Fruit fly (Drosophila melanogaster) whole organism, prepupa: ENCODE results near the gene PIP82.

ENCODE experiments used
- Blimp-1 ChIP-seq: fragments of 200-800 bp; sonication (Bioruptor generic); optimal IDR thresholded peaks from 3 replicates; lab custom pipeline; 2017; ENCODE audit warnings: missing biosample characterization, missing genetic modification characterization, mild to moderate bottlenecking, moderate library complexity, missing genetic modification reagents
- CG10631 ChIP-seq: fragments of 200-800 bp; sonication (Bioruptor generic); optimal IDR thresholded peaks from 2 replicates; lab custom pipeline; 2016; ENCODE audit warnings: missing biosample characterization, missing genetic modification characterization
- CG10669 ChIP-seq: fragments of 200-800 bp; sonication (Bioruptor generic); optimal IDR thresholded peaks from 3 replicates; lab custom pipeline; 2018; ENCODE audit warnings: missing biosample characterization, mild to moderate bottlenecking, missing genetic modification characterization, moderate library complexity
- CG11294 ChIP-seq: fragments of 200-800 bp; sonication (Bioruptor generic); IDR thresholded peaks from 2 replicates; pipeline ENCODE4 v1.3.6; 2022; ENCODE audit warnings: missing biosample characterization, missing genetic modification characterization
- CG11762 ChIP-seq: fragments of 200-800 bp; sonication (Bioruptor generic); optimal IDR thresholded peaks from 3 replicates; lab custom pipeline; 2016; ENCODE audit warnings: missing biosample characterization, missing genetic modification characterization; ENCODE audit not compliant: insufficient read depth
- CG11902 ChIP-seq: fragments of 200-800 bp; sonication (Bioruptor generic); optimal IDR thresholded peaks from 3 replicates; lab custom pipeline; 2016; ENCODE audit warnings: missing biosample characterization, missing genetic modification characterization
- CG1621 ChIP-seq: fragments of 200-800 bp; sonication (Bioruptor generic); optimal IDR thresholded peaks from 3 replicates; lab custom pipeline; 2018; ENCODE audit warnings: missing biosample characterization, mild to moderate bottlenecking, missing genetic modification characterization
- CG16779 ChIP-seq: fragments of 200-800 bp; sonication (Bioruptor generic); optimal IDR thresholded peaks from 3 replicates; lab custom pipeline; 2017; ENCODE audit warnings: missing biosample characterization, mild to moderate bottlenecking, missing genetic modification characterization
- CG3032 ChIP-seq: fragments of 200-800 bp; optimal IDR thresholded peaks from 2 replicates; lab custom pipeline; 2019; ENCODE audit warnings: missing biosample characterization, mild to moderate bottlenecking, missing genetic modification characterization, moderate library complexity
- CG31627 ChIP-seq: fragments of 200-800 bp; sonication (Bioruptor generic); optimal IDR thresholded peaks from 3 replicates; lab custom pipeline; 2016; ENCODE audit warnings: missing biosample characterization, missing genetic modification characterization
- CG32006 ChIP-seq: fragments of 200-800 bp; sonication (Bioruptor generic); optimal IDR thresholded peaks from 3 replicates; lab custom pipeline; 2017; ENCODE audit warnings: missing biosample characterization, mild to moderate bottlenecking, missing genetic modification characterization
- CG34406 ChIP-seq: fragments of 200-800 bp; sonication (Bioruptor generic); optimal IDR thresholded peaks from 3 replicates; lab custom pipeline; 2016; ENCODE audit warnings: missing biosample characterization, missing genetic modification characterization
- CG3919 ChIP-seq: fragments of 200-800 bp; sonication (Bioruptor generic); optimal IDR thresholded peaks from 3 replicates; lab custom pipeline; 2016; ENCODE audit warnings: missing biosample characterization, missing genetic modification characterization
- CG4318 ChIP-seq: fragments of 200-800 bp; sonication (Bioruptor generic); optimal IDR thresholded peaks from 3 replicates; lab custom pipeline; 2017; ENCODE audit warnings: missing biosample characterization, mild to moderate bottlenecking, missing genetic modification characterization
- CG6163 ChIP-seq: fragments of 200-800 bp; sonication (Bioruptor generic); IDR thresholded peaks from 3 replicates; pipeline ENCODE4 v1.3.6; 2022; ENCODE audit warnings: missing biosample characterization, missing genetic modification characterization
- CG6792 ChIP-seq: fragments of 200-800 bp; sonication (Bioruptor generic); optimal IDR thresholded peaks from 3 replicates; lab custom pipeline; 2016; ENCODE audit warnings: missing biosample characterization, missing genetic modification characterization
- CG6808 ChIP-seq: fragments of 200-800 bp; sonication (Bioruptor generic); optimal IDR thresholded peaks from 3 replicates; lab custom pipeline; 2017; ENCODE audit warnings: missing biosample characterization, missing genetic modification characterization, mild to moderate bottlenecking, moderate library complexity, missing genetic modification reagents
- CG6854 ChIP-seq: fragments of 200-800 bp; sonication (Bioruptor generic); optimal IDR thresholded peaks from 2 replicates; lab custom pipeline; 2017; ENCODE audit warnings: missing biosample characterization, mild to moderate bottlenecking, missing genetic modification characterization
- CG7368 ChIP-seq: fragments of 200-800 bp; sonication (Bioruptor generic); optimal IDR thresholded peaks from 3 replicates; lab custom pipeline; 2016; ENCODE audit warnings: missing biosample characterization, missing genetic modification characterization
- CG8319 ChIP-seq: fragments of 200-800 bp; sonication (Bioruptor generic); optimal IDR thresholded peaks from 3 replicates; lab custom pipeline; 2016; ENCODE audit warnings: missing biosample characterization, missing genetic modification characterization
- CG8632 ChIP-seq: fragments of 200-800 bp; sonication (Bioruptor generic); optimal IDR thresholded peaks from 3 replicates; lab custom pipeline; 2016; ENCODE audit warnings: missing biosample characterization, missing genetic modification characterization
- CG9139 ChIP-seq: fragments of 200-800 bp; sonication (Bioruptor generic); optimal IDR thresholded peaks from 3 replicates; lab custom pipeline; 2017; ENCODE audit warnings: missing biosample characterization, mild to moderate bottlenecking, missing genetic modification characterization
- Ets21C ChIP-seq: fragments of 200-800 bp; sonication (Bioruptor generic); optimal IDR thresholded peaks from 3 replicates; lab custom pipeline; 2016; ENCODE audit warnings: missing biosample characterization, missing genetic modification characterization
- Ets96B ChIP-seq: fragments of 200-800 bp; optimal IDR thresholded peaks from 2 replicates; lab custom pipeline; 2019; ENCODE audit warnings: missing biosample characterization, mild to moderate bottlenecking, missing genetic modification characterization, moderate library complexity
- Gug ChIP-seq: fragments of 200-800 bp; sonication (Bioruptor generic); IDR thresholded peaks from 2 replicates; pipeline ENCODE4 v1.3.6; 2022; ENCODE audit warnings: missing biosample characterization, missing genetic modification characterization
- Hr38 ChIP-seq: sonication (Bioruptor generic); optimal IDR thresholded peaks from 2 replicates; lab custom pipeline; 2016; ENCODE audit warnings: missing biosample characterization, missing genetic modification characterization
- Hr4 ChIP-seq: fragments of 200-800 bp; sonication (Bioruptor generic); optimal IDR thresholded peaks from 3 replicates; lab custom pipeline; 2016; ENCODE audit warnings: missing biosample characterization, missing genetic modification characterization
- Met ChIP-seq: fragments of 200-800 bp; sonication (Bioruptor generic); optimal IDR thresholded peaks from 3 replicates; lab custom pipeline; 2016; ENCODE audit warnings: missing biosample characterization, missing genetic modification characterization
- OdsH ChIP-seq: fragments of 200-800 bp; sonication (Bioruptor generic); optimal IDR thresholded peaks from 3 replicates; lab custom pipeline; 2016; ENCODE audit warnings: missing biosample characterization, missing genetic modification characterization
- Sox14 ChIP-seq: fragments of 200-800 bp; sonication (Bioruptor generic); optimal IDR thresholded peaks from 3 replicates; lab custom pipeline; 2016; ENCODE audit warnings: missing biosample characterization, missing genetic modification characterization
- Sox15 ChIP-seq: fragments of 200-800 bp; sonication (Bioruptor generic); optimal IDR thresholded peaks from 3 replicates; lab custom pipeline; 2016; ENCODE audit warnings: missing biosample characterization, missing genetic modification characterization
- acj6 ChIP-seq: fragments of 200-800 bp; sonication (Bioruptor generic); optimal IDR thresholded peaks from 3 replicates; lab custom pipeline; 2016; ENCODE audit warnings: missing biosample characterization, missing genetic modification characterization
- dac ChIP-seq: fragments of 200-800 bp; sonication (Bioruptor generic); optimal IDR thresholded peaks from 2 replicates; lab custom pipeline; 2017; ENCODE audit warnings: missing biosample characterization, mild to moderate bottlenecking, missing genetic modification characterization
- dsx ChIP-seq: fragments of 200-800 bp; optimal IDR thresholded peaks from 3 replicates; lab custom pipeline; 2019; ENCODE audit warnings: missing biosample characterization, mild to moderate bottlenecking, missing genetic modification characterization, moderate library complexity; ENCODE audit not compliant: poor library complexity, severe bottlenecking
- eg ChIP-seq: fragments of 200-800 bp; sonication (Bioruptor generic); IDR thresholded peaks from 3 replicates; pipeline ENCODE4 v1.3.6; 2022; ENCODE audit warnings: missing biosample characterization, missing genetic modification characterization
- esn ChIP-seq: fragments of 200-800 bp; sonication (Bioruptor generic); optimal IDR thresholded peaks from 2 replicates; lab custom pipeline; 2016; ENCODE audit warnings: missing biosample characterization, mild to moderate bottlenecking, missing genetic modification characterization, moderate library complexity
- fd85E ChIP-seq: fragments of 200-800 bp; sonication (Bioruptor generic); optimal IDR thresholded peaks from 3 replicates; lab custom pipeline; 2016; ENCODE audit warnings: missing biosample characterization, missing genetic modification characterization
- fkh ChIP-seq: fragments of 200-800 bp; sonication (Bioruptor generic); optimal IDR thresholded peaks from 3 replicates; lab custom pipeline; 2017; ENCODE audit warnings: missing biosample characterization, mild to moderate bottlenecking, missing genetic modification characterization, moderate library complexity
- lz ChIP-seq: fragments of 200-800 bp; sonication (Bioruptor generic); optimal IDR thresholded peaks from 3 replicates; lab custom pipeline; 2016; ENCODE audit warnings: missing biosample characterization, missing genetic modification characterization
- net ChIP-seq: fragments of 200-800 bp; sonication (Bioruptor generic); optimal IDR thresholded peaks from 3 replicates; lab custom pipeline; 2016; ENCODE audit warnings: missing biosample characterization, missing genetic modification characterization
- pdm3 ChIP-seq: fragments of 200-800 bp; sonication (Bioruptor generic); optimal IDR thresholded peaks from 3 replicates; lab custom pipeline; 2016; ENCODE audit warnings: missing biosample characterization, missing genetic modification characterization
- spab ChIP-seq: fragments of 200-800 bp; sonication (Bioruptor generic); optimal IDR thresholded peaks from 2 replicates; lab custom pipeline; 2017; ENCODE audit warnings: missing biosample characterization, mild to moderate bottlenecking, missing genetic modification characterization, missing genetic modification reagents
- ss ChIP-seq, 2 experiments: fragments of 200-800 bp; sonication (Bioruptor generic); optimal IDR thresholded peaks; 2 replicates in 1 of 2; 3 replicates in 1 of 2; lab custom pipeline; 2017 to 2018; ENCODE audit warnings: mild to moderate bottlenecking in 2 of 2, missing biosample characterization in 2 of 2, missing genetic modification characterization in 2 of 2, moderate library complexity in 1 of 2
- svp ChIP-seq: fragments of 200-800 bp; sonication (Bioruptor generic); peaks from one replicate; lab custom pipeline; 2016; ENCODE audit warnings: missing biosample characterization, missing genetic modification characterization
- topi ChIP-seq: fragments of 200-800 bp; sonication (Bioruptor generic); optimal IDR thresholded peaks from 3 replicates; lab custom pipeline; 2016; ENCODE audit warnings: missing biosample characterization, missing genetic modification characterization
- vri ChIP-seq: fragments of 200-800 bp; sonication (Bioruptor generic); optimal IDR thresholded peaks from 3 replicates; lab custom pipeline; 2016; ENCODE audit warnings: missing biosample characterization, mild to moderate bottlenecking, missing genetic modification characterization

Gene PIP82

dm6 chrX:8492849-8493248 lies 36.6 kb downstream of the PIP82 start (continued):
- peak; percentile 72 for TF ChIP-seq Sox15 (GFP tag; lab: Kevin White, UChicago)
- TF ChIP-seq CG6808 (GFP tag; lab: Kevin White, UChicago): peak; percentile 68
- peak; percentile 81 for TF ChIP-seq pdm3 (GFP tag; lab: Kevin White, UChicago)
- peak; percentile 61 for TF ChIP-seq lz (GFP tag; lab: Kevin White, UChicago)
- peak; percentile 45 for TF ChIP-seq Sox14 (GFP tag; lab: Kevin White, UChicago)
- peak; percentile 57 for TF ChIP-seq CG9139 (GFP tag; lab: Kevin White, UChicago)
- TF ChIP-seq CG1621 (tag; lab: Kevin White, UChicago): peak; percentile 68
- TF ChIP-seq dac: peak; percentile 68
- TF ChIP-seq CG3919: peak; percentile 84
- peak; percentile 74 for TF ChIP-seq CG8319 (GFP tag; lab: Kevin White, UChicago)
- peak; percentile 66 for TF ChIP-seq CG11762 (GFP tag; lab: Kevin White, UChicago)
- TF ChIP-seq topi (GFP tag; lab: Kevin White, UChicago): peak; percentile 70
- TF ChIP-seq Blimp-1 (GFP tag; lab: Kevin White, UChicago): peak; percentile 46
- peak; percentile 77 for TF ChIP-seq Met (GFP tag; lab: Kevin White, UChicago)
- peak; percentile 78 for TF ChIP-seq CG7368 (GFP tag; lab: Kevin White, UChicago)
- peak; percentile 28 for TF ChIP-seq Ets21C
- TF ChIP-seq CG31627 (GFP tag; lab: Kevin White, UChicago): peak; percentile 67
- peak; percentile 84 for TF ChIP-seq CG11294
- TF ChIP-seq fd85E (GFP tag; lab: Kevin White, UChicago): peak; percentile 57
- TF ChIP-seq Hr4 (GFP tag; lab: Kevin White, UChicago): peak; percentile 76
- TF ChIP-seq svp (GFP tag; lab: Kevin White, UChicago): peak; percentile 73
- TF ChIP-seq CG6163 (GFP tag; lab: Robert Waterston, UW): peak; percentile 93
- TF ChIP-seq CG10669 (GFP tag; lab: Kevin White, UChicago): peak; percentile 78
- TF ChIP-seq CG4318: peak; percentile 73

- TF ChIP-seq lz (GFP tag; lab: Kevin White, UChicago) (peak; percentile 62), OdsH (peak; percentile 45), CG10631 (GFP tag; lab: Kevin White, UChicago) (peak; percentile 22), esn (GFP tag; lab: Kevin White, UChicago) (peak; percentile 61), CG34406 (peak; percentile 35), CG8632 (GFP tag; lab: Kevin White, UChicago) (peak; percentile 58), ss (GFP tag; optimal IDR thresholded peaks at IDR 0.05; lab: Kevin White, UChicago) (peak; percentile 61 to 68), dac (peak; percentile 21), CG9139 (GFP tag; lab: Kevin White, UChicago) (no peak), CG3919 (peak; percentile 42), Hr38 (peak; percentile 20), CG1621 (tag; lab: Kevin White, UChicago) (peak; percentile 21), Ets96B (tag; lab: Kevin White, UChicago) (peak; percentile 47), CG7368 (GFP tag; lab: Kevin White, UChicago) (peak; percentile 25), fkh (no peak), CG32006 (GFP tag; lab: Kevin White, UChicago) (peak; percentile 55), Blimp-1 (GFP tag; lab: Kevin White, UChicago) (no peak), spab (GFP tag; lab: Kevin White, UChicago) (peak; percentile 52), svp (GFP tag; lab: Kevin White, UChicago) (peak; percentile 81), vri (GFP tag; lab: Kevin White, UChicago) (peak; percentile 17), net (GFP tag; lab: Kevin White, UChicago) (peak; percentile 48), Met (GFP tag; lab: Kevin White, UChicago) (peak; percentile 46), topi (GFP tag; lab: Kevin White, UChicago) (peak; percentile 41), fd85E (GFP tag; lab: Kevin White, UChicago) (no peak), CG4318 (peak; percentile 4), CG6163 (GFP tag; lab: Robert Waterston, UW) (peak; percentile 59), acj6 (peak; percentile 25), CG6854 (GFP tag; lab: Kevin White, UChicago) (peak; percentile 50), eg (GFP tag; lab: Robert Waterston, UW) (peak; percentile 50), CG16779 (tag; lab: Kevin White, UChicago) (peak; percentile 14), CG6792 (peak; percentile 50), dsx (GFP tag; lab: Kevin White, UChicago) (peak; percentile 67), CG11902 (GFP tag; lab: Kevin White, UChicago) (no peak), CG3032 (tag; lab: Kevin White, UChicago) (peak; percentile 62), Gug (GFP tag; lab: Robert Waterston, UW) (peak; percentile 29; the same call in 1 of the 2 replicates), Sox14 (GFP tag; lab: Kevin White, UChicago) (peak; percentile 51)
Measured at dm6 chrX:8491452-8492046, 37.9 kb downstream of the PIP82 start.
